Fruit fly (Drosophila melanogaster) whole organism, embryonic: ENCODE measurements around the gene Ndae1.

ENCODE experiments used
- ATbp ChIP-seq: fragments of 200-800 bp; sonication (Bioruptor generic); optimal IDR thresholded peaks from 2 replicates; lab custom pipeline; 2017; ENCODE audit warnings: missing biosample characterization, mild to moderate bottlenecking, missing genetic modification characterization, missing genetic modification reagents
- C15 ChIP-seq: fragments of 200-800 bp; sonication (Bioruptor generic); IDR thresholded peaks from 3 replicates; pipeline ENCODE4 v1.3.6; 2022; ENCODE audit warnings: missing biosample characterization, missing genetic modification characterization
- CG10267 ChIP-seq: fragments of 200-800 bp; sonication (Bioruptor generic); optimal IDR thresholded peaks from 2 replicates; lab custom pipeline; 2018; ENCODE audit warnings: missing biosample characterization, mild to moderate bottlenecking, missing genetic modification characterization, moderate library complexity
- CG10431 ChIP-seq: fragments of 200-800 bp; sonication (Bioruptor generic); optimal IDR thresholded peaks from 3 replicates; lab custom pipeline; 2018; ENCODE audit warnings: missing biosample characterization, mild to moderate bottlenecking, missing genetic modification characterization
- CG11504 ChIP-seq: fragments of 200-800 bp; sonication (Bioruptor generic); optimal IDR thresholded peaks from 3 replicates; lab custom pipeline; 2019; ENCODE audit warnings: missing biosample characterization, mild to moderate bottlenecking, missing genetic modification characterization, moderate library complexity
- CG11695 ChIP-seq: fragments of 200-800 bp; sonication (Bioruptor generic); IDR thresholded peaks from 3 replicates; pipeline ENCODE4 v1.3.6; 2022; ENCODE audit warnings: missing biosample characterization, missing genetic modification characterization
- CG11723 ChIP-seq: fragments of 200-800 bp; sonication (Bioruptor generic); optimal IDR thresholded peaks from 2 replicates; lab custom pipeline; 2017; ENCODE audit warnings: missing biosample characterization, mild to moderate bottlenecking, missing genetic modification characterization
- CG12104 ChIP-seq: fragments of 200-800 bp; sonication (Bioruptor generic); optimal IDR thresholded peaks from 3 replicates; lab custom pipeline; 2016; ENCODE audit warnings: missing biosample characterization, missing genetic modification characterization
- CG12769 ChIP-seq: fragments of 200-800 bp; sonication (Bioruptor generic); optimal IDR thresholded peaks from 2 replicates; lab custom pipeline; 2019; ENCODE audit warnings: missing biosample characterization, mild to moderate bottlenecking, missing genetic modification characterization, moderate library complexity
- CG13894 ChIP-seq: fragments of 200-800 bp; sonication (Bioruptor generic); optimal IDR thresholded peaks from 3 replicates; lab custom pipeline; 2018; ENCODE audit warnings: missing biosample characterization, mild to moderate bottlenecking, missing genetic modification characterization, moderate library complexity
- CG15073 ChIP-seq: fragments of 200-800 bp; sonication (Bioruptor generic); optimal IDR thresholded peaks from 2 replicates; lab custom pipeline; 2016; ENCODE audit warnings: missing biosample characterization, missing genetic modification characterization
- CG1529 ChIP-seq: fragments of 200-800 bp; sonication (Bioruptor generic); optimal IDR thresholded peaks from 3 replicates; lab custom pipeline; 2018; ENCODE audit warnings: missing biosample characterization, missing genetic modification characterization
- CG17328 ChIP-seq: fragments of 200-800 bp; sonication (Bioruptor generic); IDR thresholded peaks from 2 replicates; pipeline ENCODE4 v1.3.6; 2022; ENCODE audit warnings: missing biosample characterization, missing genetic modification characterization
- CG17912 ChIP-seq: fragments of 200-800 bp; sonication (Bioruptor generic); optimal IDR thresholded peaks from 2 replicates; lab custom pipeline; 2018; ENCODE audit warnings: missing biosample characterization, mild to moderate bottlenecking, missing genetic modification characterization
- CG18476 ChIP-seq: fragments of 200-800 bp; sonication (Bioruptor generic); optimal IDR thresholded peaks from 2 replicates; lab custom pipeline; 2016; ENCODE audit warnings: missing biosample characterization, mild to moderate bottlenecking, missing genetic modification characterization
- CG2129 ChIP-seq: fragments of 200-800 bp; sonication (Bioruptor generic); IDR thresholded peaks from 2 replicates; pipeline ENCODE4 v1.3.6; 2022; ENCODE audit warnings: missing biosample characterization, missing genetic modification characterization; ENCODE audit not compliant: partially characterized antibody
- CG2712 ChIP-seq: fragments of 200-800 bp; optimal IDR thresholded peaks from 3 replicates; lab custom pipeline; 2019; ENCODE audit warnings: missing biosample characterization, mild to moderate bottlenecking, missing genetic modification characterization, moderate library complexity
- CG3407 ChIP-seq: fragments of 200-800 bp; sonication (Bioruptor generic); optimal IDR thresholded peaks from 2 replicates; lab custom pipeline; 2018; ENCODE audit warnings: missing biosample characterization, mild to moderate bottlenecking, missing genetic modification characterization
- CG3847 ChIP-seq: fragments of 200-800 bp; sonication (Bioruptor generic); IDR thresholded peaks from 2 replicates; pipeline ENCODE4 v1.3.6; 2022; ENCODE audit warnings: missing biosample characterization, missing genetic modification characterization
- CG4360 ChIP-seq: fragments of 200-800 bp; sonication (Bioruptor generic); IDR thresholded peaks from 2 replicates; pipeline ENCODE4 v1.3.6; 2022; ENCODE audit warnings: missing biosample characterization, missing genetic modification characterization
- CG4820 ChIP-seq: fragments of 200-800 bp; sonication (Bioruptor generic); optimal IDR thresholded peaks from 3 replicates; lab custom pipeline; 2016; ENCODE audit warnings: missing biosample characterization, missing genetic modification characterization
- CG7372 ChIP-seq: fragments of 200-800 bp; sonication (Bioruptor generic); IDR thresholded peaks from 2 replicates; pipeline ENCODE4 v1.3.6; 2022; ENCODE audit warnings: missing biosample characterization, missing genetic modification characterization
- CG7786 ChIP-seq: fragments of 200-800 bp; sonication (Bioruptor generic); optimal IDR thresholded peaks from 2 replicates; lab custom pipeline; 2016; ENCODE audit warnings: missing biosample characterization, missing genetic modification characterization
- CG8290 ChIP-seq, 3 experiments: fragments of 200-800 bp; sonication (Bioruptor generic); optimal IDR thresholded peaks; 2 replicates each; lab custom pipeline; 2016 to 2019; ENCODE audit warnings: missing biosample characterization in 3 of 3, missing genetic modification characterization in 3 of 3, mild to moderate bottlenecking in 2 of 3, moderate library complexity in 1 of 3
- CG8388 ChIP-seq: fragments of 200-800 bp; sonication (Bioruptor generic); optimal IDR thresholded peaks from 2 replicates; lab custom pipeline; 2019; ENCODE audit warnings: missing biosample characterization, mild to moderate bottlenecking, missing genetic modification characterization, moderate library complexity
- CG9609 ChIP-seq: fragments of 200-800 bp; sonication (Bioruptor generic); optimal IDR thresholded peaks from 3 replicates; lab custom pipeline; 2016; ENCODE audit warnings: missing biosample characterization, missing genetic modification characterization
- CG9727 ChIP-seq: fragments of 200-800 bp; sonication (Bioruptor generic); optimal IDR thresholded peaks from 3 replicates; lab custom pipeline; 2017; ENCODE audit warnings: missing biosample characterization, mild to moderate bottlenecking, missing genetic modification characterization
- Dbx ChIP-seq: fragments of 200-800 bp; sonication (Bioruptor generic); IDR thresholded peaks from 3 replicates; pipeline ENCODE4 v1.3.6; 2022; ENCODE audit warnings: missing biosample characterization, missing genetic modification characterization
- Doc2 ChIP-seq: fragments of 200-800 bp; sonication (Bioruptor generic); IDR thresholded peaks from 2 replicates; pipeline ENCODE4 v1.3.6; 2022; ENCODE audit warnings: missing biosample characterization, missing genetic modification characterization
- Doc3 ChIP-seq: fragments of 200-800 bp; sonication (Bioruptor generic); IDR thresholded peaks from 3 replicates; pipeline ENCODE4 v1.3.6; 2022; ENCODE audit warnings: missing biosample characterization, missing genetic modification characterization; ENCODE audit not compliant: partially characterized antibody
- E2f2 ChIP-seq: fragments of 200-800 bp; sonication (Bioruptor generic); IDR thresholded peaks from 2 replicates; pipeline ENCODE4 v1.3.6; 2022; ENCODE audit warnings: missing biosample characterization, missing genetic modification characterization
- Elba2 ChIP-seq: fragments of 200-800 bp; sonication (Bioruptor generic); optimal IDR thresholded peaks from 3 replicates; lab custom pipeline; 2016; ENCODE audit warnings: missing biosample characterization, missing genetic modification characterization
- Hand ChIP-seq: fragments of 200-800 bp; sonication (Bioruptor generic); optimal IDR thresholded peaks from 2 replicates; lab custom pipeline; 2017; ENCODE audit warnings: mild to moderate bottlenecking, missing biosample characterization, missing genetic modification reagents, missing genetic modification characterization
- Hr51 ChIP-seq, 2 experiments: fragments of 200-800 bp; sonication (Bioruptor generic); optimal IDR thresholded peaks; 2 replicates in 1 of 2; 3 replicates in 1 of 2; lab custom pipeline; 2016 to 2018; ENCODE audit warnings: missing biosample characterization in 2 of 2, missing genetic modification characterization in 2 of 2, mild to moderate bottlenecking in 1 of 2, moderate library complexity in 1 of 2
- Jarid2 ChIP-seq: fragments of 200-800 bp; sonication (Bioruptor generic); optimal IDR thresholded peaks from 3 replicates; lab custom pipeline; 2017; ENCODE audit warnings: mild to moderate bottlenecking, missing biosample characterization, missing genetic modification reagents, missing genetic modification characterization
- NC2β ChIP-seq: fragments of 200-800 bp; sonication (Bioruptor generic); optimal IDR thresholded peaks from 2 replicates; lab custom pipeline; 2016; ENCODE audit warnings: missing biosample characterization, missing genetic modification characterization
- Nf-YC ChIP-seq: fragments of 200-800 bp; optimal IDR thresholded peaks from 3 replicates; lab custom pipeline; 2019; ENCODE audit warnings: missing biosample characterization, mild to moderate bottlenecking, missing genetic modification characterization, moderate library complexity
- Oli ChIP-seq: fragments of 200-800 bp; sonication (Bioruptor generic); optimal IDR thresholded peaks from 2 replicates; lab custom pipeline; 2018; ENCODE audit warnings: missing biosample characterization, mild to moderate bottlenecking, missing genetic modification characterization, moderate library complexity
- Ptx1 ChIP-seq: fragments of 200-800 bp; sonication (Bioruptor generic); IDR thresholded peaks from 2 replicates; pipeline ENCODE4 v1.3.6; 2022; ENCODE audit warnings: missing biosample characterization, missing genetic modification characterization
- Rx ChIP-seq: fragments of 200-800 bp; sonication (Bioruptor generic); IDR thresholded peaks from 2 replicates; pipeline ENCODE4 v1.3.6; 2022; ENCODE audit warnings: missing biosample characterization, missing genetic modification characterization
- Xrp1 ChIP-seq: fragments of 200-800 bp; sonication (Bioruptor generic); IDR thresholded peaks from 2 replicates; pipeline ENCODE4 v1.3.6; 2022; ENCODE audit warnings: missing biosample characterization, missing genetic modification characterization
- ap ChIP-seq: fragments of 200-800 bp; sonication (Bioruptor generic); IDR thresholded peaks from 2 replicates; pipeline ENCODE4 v1.3.6; 2022; ENCODE audit warnings: missing biosample characterization, missing genetic modification characterization
- chif ChIP-seq, 2 experiments: fragments of 200-800 bp; sonication (Bioruptor generic); optimal IDR thresholded peaks; 3 replicates each; lab custom pipeline; 2016; ENCODE audit warnings: missing biosample characterization in 2 of 2, missing genetic modification characterization in 2 of 2
- chinmo ChIP-seq: fragments of 200-800 bp; sonication (Bioruptor generic); IDR thresholded peaks from 4 replicates; pipeline ENCODE4 v1.3.6; 2022; ENCODE audit warnings: missing biosample characterization, missing genetic modification characterization; ENCODE audit not compliant: partially characterized antibody
- ems ChIP-seq: fragments of 200-800 bp; sonication (Bioruptor generic); optimal IDR thresholded peaks from 3 replicates; lab custom pipeline; 2016; ENCODE audit warnings: missing biosample characterization, missing genetic modification characterization
- prd ChIP-seq, 3 experiments: fragments of >200 bp in 2 of 3; fragments of 200-800 bp in 1 of 3; sonication (Bioruptor generic) in 1 of 3; optimal IDR thresholded peaks in 2 of 3; IDR thresholded peaks in 1 of 3; 2 replicates in 2 of 3; 3 replicates in 1 of 3; pipeline versions ENCODE4 v1.3.6 to Lab custom; 2017 to 2022; ENCODE audit warnings: missing biosample characterization in 1 of 3, missing genetic modification characterization in 1 of 3
- slp2 ChIP-seq: fragments of 200-800 bp; sonication (Bioruptor generic); optimal IDR thresholded peaks from 2 replicates; lab custom pipeline; 2016; ENCODE audit warnings: missing biosample characterization, missing genetic modification characterization
- ssp ChIP-seq: fragments of 200-800 bp; sonication (Bioruptor generic); IDR thresholded peaks from 2 replicates; pipeline ENCODE4 v1.3.6; 2022; ENCODE audit warnings: missing biosample characterization, missing genetic modification characterization
- tin ChIP-seq: fragments of 200-800 bp; sonication (Bioruptor generic); optimal IDR thresholded peaks from 3 replicates; lab custom pipeline; 2016; ENCODE audit warnings: missing biosample characterization, missing genetic modification characterization
- unpg ChIP-seq: fragments of 200-800 bp; sonication (Bioruptor generic); optimal IDR thresholded peaks from 3 replicates; lab custom pipeline; 2018; ENCODE audit warnings: missing biosample characterization, mild to moderate bottlenecking, missing genetic modification characterization, moderate library complexity

The Ndae1 gene

DNA sequence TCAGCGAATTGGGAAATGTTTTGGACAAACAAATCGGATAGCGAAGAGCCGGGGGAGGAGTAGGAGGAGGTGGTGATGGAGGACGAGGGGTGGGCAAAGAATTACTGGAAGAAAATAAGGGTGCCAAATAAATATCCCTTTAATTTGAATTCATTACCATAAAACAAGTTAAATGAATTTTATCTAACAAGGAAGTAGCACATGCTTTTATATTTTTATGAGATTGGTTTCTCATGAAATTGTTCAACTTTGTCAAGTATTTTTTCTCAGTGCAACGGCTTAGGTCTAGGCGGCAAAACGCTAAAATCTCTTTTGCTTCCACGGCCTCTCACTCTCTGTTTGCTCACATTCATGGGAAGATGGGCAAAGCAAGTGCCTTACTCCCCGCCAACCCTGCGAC lies 42.8 kb upstream of the Ndae1 start (continued):
- no peak for TF ChIP-seq chinmo (GFP tag; lab: Robert Waterston, UW)
- TF ChIP-seq CG11504 (tag; lab: Kevin White, UChicago), result peak; percentile 32
- TF ChIP-seq CG12769 (tag; lab: Kevin White, UChicago), result no peak
- TF ChIP-seq Hand (GFP tag; lab: Kevin White, UChicago), result no peak
- 0 out of 2 replicates have a peak, but pooled peaks have one; percentile 16 for TF ChIP-seq Ptx1 (GFP tag; lab: Robert Waterston, UW)
- no peak for TF ChIP-seq E2f2 (GFP tag; lab: Robert Waterston, UW)
- TF ChIP-seq CG17912 (GFP tag; lab: Kevin White, UChicago), result no peak
- TF ChIP-seq CG4360 (GFP tag; lab: Robert Waterston, UW), result no peak
- TF ChIP-seq CG10431 (GFP tag; lab: Kevin White, UChicago), result no peak
- no peak for TF ChIP-seq Doc3 (GFP tag; lab: Robert Waterston, UW)
- TF ChIP-seq CG12104 (GFP tag; lab: Kevin White, UChicago), result no peak
- peak; percentile 31 for TF ChIP-seq Oli (tag; lab: Kevin White, UChicago)
- TF ChIP-seq Nf-YC (tag; lab: Kevin White, UChicago), result no peak
- no peak for TF ChIP-seq Rx (GFP tag; lab: Robert Waterston, UW)
- no peak for TF ChIP-seq CG13894
- TF ChIP-seq CG2129, result no peak
- no peak for TF ChIP-seq CG1529
- peak; percentile 6 for TF ChIP-seq tin (GFP tag; lab: Kevin White, UChicago)
- no peak for TF ChIP-seq Jarid2 (GFP tag; lab: Kevin White, UChicago)
- TF ChIP-seq NC2β (GFP tag; lab: Kevin White, UChicago), result no peak
- 0 out of 3 replicates have a peak, but pooled peaks have one; percentile 8 for TF ChIP-seq CG11695 (GFP tag; lab: Robert Waterston, UW)
- TF ChIP-seq CG8388 (GFP tag; lab: Kevin White, UChicago), result peak; percentile 20
- no peak for TF ChIP-seq CG8290 (GFP tag; optimal IDR thresholded peaks at IDR 0.05; lab: Kevin White, UChicago)
- no peak for TF ChIP-seq CG8290 (tag; optimal IDR thresholded peaks at IDR 0.05; lab: Kevin White, UChicago)
- peak; percentile 25 for TF ChIP-seq CG2712 (tag; lab: Kevin White, UChicago)
- TF ChIP-seq CG15073 (GFP tag; lab: Kevin White, UChicago), result no peak
- peak; percentile 26 for TF ChIP-seq unpg (GFP tag; lab: Kevin White, UChicago)
- no peak for TF ChIP-seq prd (optimal IDR thresholded peaks at IDR 0.05; lab: Kevin White, UChicago)
- peak; percentile 69; the same call in 2 of the 3 replicates for TF ChIP-seq prd (GFP tag; IDR thresholded peaks at IDR 0.05; lab: Robert Waterston, UW)
- TF ChIP-seq Elba2 (GFP tag; lab: Kevin White, UChicago), result no peak
- no peak for TF ChIP-seq CG3847
- TF ChIP-seq ssp, result 0 out of 2 replicates have a peak, but pooled peaks have one; percentile 30
- TF ChIP-seq CG3407 (GFP tag; lab: Kevin White, UChicago), result peak; percentile 31
- TF ChIP-seq C15 (GFP tag; lab: Robert Waterston, UW), result no peak
- TF ChIP-seq Dbx, result no peak
- TF ChIP-seq CG11723 (GFP tag; lab: Kevin White, UChicago), result no peak
- TF ChIP-seq Doc2 (GFP tag; lab: Robert Waterston, UW), result no peak
- peak; percentile 3 for TF ChIP-seq CG9609 (GFP tag; lab: Kevin White, UChicago)
- peak in 1 of 2 experiments; percentile 60 for TF ChIP-seq chif (GFP tag; optimal IDR thresholded peaks at IDR 0.05; lab: Kevin White, UChicago)
- TF ChIP-seq ems (GFP tag; lab: Kevin White, UChicago), result no peak
- TF ChIP-seq CG7372 (GFP tag; lab: Robert Waterston, UW), result no peak
- peak; percentile 38; the same call in 1 of the 2 replicates for TF ChIP-seq CG17328
- TF ChIP-seq Xrp1 (GFP tag; lab: Robert Waterston, UW), result peak; percentile 62; the same call in 1 of the 2 replicates
- TF ChIP-seq slp2 (GFP tag; lab: Kevin White, UChicago), result no peak
- no peak for TF ChIP-seq ap (GFP tag; lab: Robert Waterston, UW)
- no peak for TF ChIP-seq ATbp (GFP tag; lab: Kevin White, UChicago)
- peak; percentile 35 for TF ChIP-seq CG4820
- TF ChIP-seq Hr51 (GFP tag; optimal IDR thresholded peaks at IDR 0.05; lab: Kevin White, UChicago), result no peak
- TF ChIP-seq CG18476 (GFP tag; lab: Kevin White, UChicago), result no peak
- TF ChIP-seq CG7786 (GFP tag; lab: Kevin White, UChicago), result no peak
- peak; percentile 71 for TF ChIP-seq CG9727
- no peak for TF ChIP-seq CG10267 (tag; lab: Kevin White, UChicago)
